Worm (Caenorhabditis elegans) whole organism, L1 larva: ENCODE measurements around the gene C24D10.5.

Source experiments
- aha-1 ChIP-seq: fragments of 150-350 bp; optimal IDR thresholded peaks from 2 replicates; lab custom pipeline; 2014; ENCODE audit warnings: missing biosample characterization, missing genetic modification characterization
- egl-27 ChIP-seq, 2 experiments: fragments of 150-350 bp in 1 of 2; sonication (generic microtip); optimal IDR thresholded peaks; 3 replicates each; lab custom pipeline; 2017 to 2018; ENCODE audit warnings: missing biosample characterization in 2 of 2, missing genetic modification characterization in 2 of 2, missing genetic modification reagents in 2 of 2
- lsy-2 ChIP-seq, 2 experiments: fragments of 150-350 bp; optimal IDR thresholded peaks; 2 replicates each; lab custom pipeline; 2014; ENCODE audit warnings: missing biosample characterization in 2 of 2, missing genetic modification characterization in 2 of 2
- nhr-11 ChIP-seq: fragments of 150-350 bp; optimal IDR thresholded peaks from 2 replicates; lab custom pipeline; 2014; ENCODE audit warnings: missing biosample characterization, missing genetic modification characterization
- nhr-12 ChIP-seq: sonication (generic microtip); optimal IDR thresholded peaks from 2 replicates; lab custom pipeline; 2017; ENCODE audit warnings: missing biosample characterization, missing genetic modification characterization
- snu-23 ChIP-seq: sonication (generic microtip); optimal IDR thresholded peaks from 2 replicates; lab custom pipeline; 2016; ENCODE audit warnings: missing genetic modification characterization, missing compliant biosample characterization
- unc-130 ChIP-seq: fragments of 150-350 bp; optimal IDR thresholded peaks from 2 replicates; lab custom pipeline; 2017; ENCODE audit warnings: missing biosample characterization, missing genetic modification characterization, inconsistent platforms
- unc-62 ChIP-seq: fragments of 150-350 bp; optimal IDR thresholded peaks from 2 replicates; lab custom pipeline; 2014; ENCODE audit warnings: missing biosample characterization, missing genetic modification reagents, missing genetic modification characterization

DNA sequence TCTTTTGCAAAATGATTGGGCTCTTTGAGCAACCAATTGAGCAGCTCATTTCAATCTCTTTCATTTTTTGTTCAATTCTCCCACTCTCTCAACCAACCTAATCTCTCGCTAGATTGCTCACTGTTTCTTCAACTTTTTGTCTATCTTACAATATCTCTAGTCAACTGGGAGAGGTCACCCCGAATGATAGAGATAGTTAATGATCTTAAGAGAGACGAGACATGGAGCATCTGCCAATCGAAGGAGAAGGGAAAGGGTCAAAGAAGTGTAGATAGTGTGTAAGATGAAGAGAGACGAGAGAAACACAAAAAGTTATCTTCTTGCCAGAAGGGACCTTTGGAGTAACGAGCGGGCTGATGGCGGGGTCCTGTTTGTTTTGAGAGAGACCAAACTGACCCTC lies 19.4 kb downstream of the C24D10.5 start:
- TF ChIP-seq unc-130 (tag; lab: Kevin White, UChicago) (no peak), nhr-11 (tag; lab: Kevin White, UChicago) (no peak), aha-1 (tag; lab: Kevin White, UChicago) (no peak), egl-27 (tag; optimal IDR thresholded peaks at IDR 0.05; lab: Kevin White, UChicago) (no peak), snu-23 (GFP tag; lab: Kevin White, UChicago) (peak; percentile 43), lsy-2 (tag; optimal IDR thresholded peaks at IDR 0.05; lab: Kevin White, UChicago) (peak; percentile 44 to 50), unc-62 (GFP tag; lab: Kevin White, UChicago) (no peak), nhr-12 (tag; lab: Kevin White, UChicago) (no peak)
